Worm (Caenorhabditis elegans) whole organism, L2 larva: ENCODE data around the gene Y32F6B.9.

ENCODE experiments used
- C34F6.9 ChIP-seq: fragments of 150-350 bp; optimal IDR thresholded peaks from 2 replicates; lab custom pipeline; 2014; ENCODE audit warnings: missing biosample characterization, missing genetic modification characterization
- R02D3.7 ChIP-seq: fragments of 150-350 bp; optimal IDR thresholded peaks from 2 replicates; lab custom pipeline; 2014; ENCODE audit warnings: missing biosample characterization, missing genetic modification characterization
- Y55F3AM.14 ChIP-seq: fragments of 200-800 bp; sonication (Bioruptor generic); optimal IDR thresholded peaks from 2 replicates; lab custom pipeline; 2018; ENCODE audit warnings: mild to moderate bottlenecking, missing genetic modification characterization, missing compliant biosample characterization
- ZK546.5 ChIP-seq: sonication (generic microtip); optimal IDR thresholded peaks from 2 replicates; lab custom pipeline; 2017; ENCODE audit warnings: missing biosample characterization, missing genetic modification characterization
- alr-1 ChIP-seq: fragments of 150-350 bp; optimal IDR thresholded peaks from 2 replicates; lab custom pipeline; 2014; ENCODE audit warnings: missing biosample characterization, missing genetic modification characterization
- aly-2 ChIP-seq: fragments of 150-350 bp; optimal IDR thresholded peaks from 2 replicates; lab custom pipeline; 2014; ENCODE audit warnings: missing biosample characterization, missing genetic modification characterization
- ama-1 ChIP-seq: fragments of 150-350 bp; optimal IDR thresholded peaks from 2 replicates; lab custom pipeline; 2018; ENCODE audit warnings: inconsistent platforms
- blmp-1 ChIP-seq: sonication (generic microtip); optimal IDR thresholded peaks from 2 replicates; lab custom pipeline; 2017; ENCODE audit warnings: missing genetic modification characterization, mild to moderate bottlenecking, missing compliant biosample characterization, antibody characterized with exemption, moderate library complexity; ENCODE audit not compliant: insufficient read depth
- ceh-16 ChIP-seq: fragments of 150-350 bp; optimal IDR thresholded peaks from 2 replicates; lab custom pipeline; 2014; ENCODE audit warnings: missing biosample characterization, missing genetic modification characterization
- ceh-82 ChIP-seq: fragments of 150-350 bp; optimal IDR thresholded peaks from 2 replicates; lab custom pipeline; 2014; ENCODE audit warnings: missing biosample characterization, missing genetic modification characterization
- crh-2 ChIP-seq: sonication (generic microtip); optimal IDR thresholded peaks from 2 replicates; lab custom pipeline; 2017; ENCODE audit warnings: missing biosample characterization, missing genetic modification characterization
- dmd-4 ChIP-seq: sonication (generic microtip); optimal IDR thresholded peaks from 2 replicates; lab custom pipeline; 2017; ENCODE audit warnings: missing biosample characterization, missing genetic modification characterization
- egl-27 ChIP-seq: sonication (generic microtip); optimal IDR thresholded peaks from 3 replicates; lab custom pipeline; 2017; ENCODE audit warnings: missing biosample characterization, missing genetic modification reagents, missing genetic modification characterization
- elt-1 ChIP-seq: fragments of 150-350 bp; optimal IDR thresholded peaks from 2 replicates; lab custom pipeline; 2014; ENCODE audit warnings: missing biosample characterization, missing genetic modification characterization
- elt-3 ChIP-seq: sonication (generic microtip); optimal IDR thresholded peaks from 2 replicates; lab custom pipeline; 2017; ENCODE audit warnings: missing biosample characterization, missing genetic modification characterization
- fos-1 ChIP-seq: fragments of 150-350 bp; optimal IDR thresholded peaks from 2 replicates; lab custom pipeline; 2014; ENCODE audit warnings: missing biosample characterization, missing genetic modification characterization
- gmeb-1 ChIP-seq: fragments of 150-350 bp; optimal IDR thresholded peaks from 2 replicates; lab custom pipeline; 2014; ENCODE audit warnings: missing biosample characterization, missing genetic modification characterization
- lin-11 ChIP-seq: fragments of 150-350 bp; sonication (generic microtip); optimal IDR thresholded peaks from 2 replicates; lab custom pipeline; 2014; ENCODE audit warnings: missing biosample characterization, missing genetic modification characterization, inconsistent platforms, mixed read lengths
- lin-39 ChIP-seq: fragments of 150-350 bp; optimal IDR thresholded peaks from 2 replicates; lab custom pipeline; 2014; ENCODE audit warnings: missing biosample characterization, missing genetic modification reagents, missing genetic modification characterization
- lsy-2 ChIP-seq, 2 experiments: fragments of 150-350 bp in 1 of 2; sonication (generic microtip) in 1 of 2; optimal IDR thresholded peaks; 2 replicates each; lab custom pipeline; 2014 to 2017; ENCODE audit warnings: missing biosample characterization in 2 of 2, missing genetic modification characterization in 2 of 2
- mab-5 ChIP-seq: fragments of 150-350 bp; optimal IDR thresholded peaks from 2 replicates; lab custom pipeline; 2014; ENCODE audit warnings: missing biosample characterization, missing genetic modification characterization
- mbf-1 ChIP-seq: sonication (generic microtip); optimal IDR thresholded peaks from 2 replicates; lab custom pipeline; 2017; ENCODE audit warnings: missing biosample characterization, missing genetic modification characterization
- mdl-1 ChIP-seq, 2 experiments: fragments of 150-350 bp in 1 of 2; sonication (generic microtip) in 1 of 2; optimal IDR thresholded peaks; 2 replicates each; lab custom pipeline; 2017; ENCODE audit warnings: missing biosample characterization in 2 of 2, missing genetic modification characterization in 2 of 2
- nhr-10 ChIP-seq: sonication (generic microtip); optimal IDR thresholded peaks from 2 replicates; lab custom pipeline; 2017; ENCODE audit warnings: missing biosample characterization, missing genetic modification characterization
- nhr-11 ChIP-seq: fragments of 150-350 bp; optimal IDR thresholded peaks from 2 replicates; lab custom pipeline; 2014; ENCODE audit warnings: missing biosample characterization, missing genetic modification characterization
- nhr-129 ChIP-seq: fragments of 150-350 bp; optimal IDR thresholded peaks from 2 replicates; lab custom pipeline; 2014; ENCODE audit warnings: missing biosample characterization, missing genetic modification characterization
- nhr-21 ChIP-seq: fragments of 150-350 bp; optimal IDR thresholded peaks from 2 replicates; lab custom pipeline; 2014; ENCODE audit warnings: missing biosample characterization, missing genetic modification characterization
- nhr-237 ChIP-seq: fragments of 150-350 bp; optimal IDR thresholded peaks from 2 replicates; lab custom pipeline; 2014; ENCODE audit warnings: missing biosample characterization, missing genetic modification characterization
- nhr-25 ChIP-seq: fragments of 150-350 bp; sonication (generic microtip); optimal IDR thresholded peaks from 3 replicates; lab custom pipeline; 2014; ENCODE audit warnings: missing biosample characterization, missing genetic modification characterization
- nhr-6 ChIP-seq: fragments of 150-350 bp; optimal IDR thresholded peaks from 2 replicates; lab custom pipeline; 2014; ENCODE audit warnings: missing biosample characterization, missing genetic modification characterization
- nhr-77 ChIP-seq: fragments of 150-350 bp; optimal IDR thresholded peaks from 2 replicates; lab custom pipeline; 2014; ENCODE audit warnings: missing biosample characterization, missing genetic modification characterization
- peb-1 ChIP-seq: fragments of 150-350 bp; optimal IDR thresholded peaks from 2 replicates; lab custom pipeline; 2014; ENCODE audit warnings: missing biosample characterization, missing genetic modification characterization
- sem-4 ChIP-seq: fragments of 150-350 bp; optimal IDR thresholded peaks from 2 replicates; lab custom pipeline; 2014; ENCODE audit warnings: missing biosample characterization, missing genetic modification reagents, missing genetic modification characterization
- skn-1 ChIP-seq: sonication (generic microtip); optimal IDR thresholded peaks from 2 replicates; lab custom pipeline; 2017; ENCODE audit warnings: missing biosample characterization, missing genetic modification characterization
- sma-3 ChIP-seq: sonication (generic microtip); optimal IDR thresholded peaks from 2 replicates; lab custom pipeline; 2016; ENCODE audit warnings: missing genetic modification reagents, missing genetic modification characterization, missing compliant biosample characterization
- sma-9 ChIP-seq, 2 experiments: fragments of 150-350 bp in 1 of 2; sonication (generic microtip) in 1 of 2; optimal IDR thresholded peaks; 2 replicates each; lab custom pipeline; 2014 to 2016; ENCODE audit warnings: missing genetic modification characterization in 2 of 2, mild to moderate bottlenecking in 1 of 2, missing biosample characterization in 1 of 2, missing compliant biosample characterization in 1 of 2, missing genetic modification reagents in 1 of 2, moderate library complexity in 1 of 2
- snpc-4 ChIP-seq: fragments of 150-350 bp; optimal IDR thresholded peaks from 2 replicates; lab custom pipeline; 2014; ENCODE audit warnings: missing biosample characterization, missing genetic modification characterization
- unc-39 ChIP-seq: fragments of 150-350 bp; optimal IDR thresholded peaks from 2 replicates; lab custom pipeline; 2014; ENCODE audit warnings: missing biosample characterization, missing genetic modification characterization
- unc-62 ChIP-seq: fragments of 150-350 bp; optimal IDR thresholded peaks from 2 replicates; lab custom pipeline; 2014; ENCODE audit warnings: missing biosample characterization, missing genetic modification reagents, missing genetic modification characterization
- zag-1 ChIP-seq: fragments of 150-350 bp; optimal IDR thresholded peaks from 2 replicates; lab custom pipeline; 2014; ENCODE audit warnings: missing biosample characterization, missing genetic modification characterization
- ztf-1 ChIP-seq: fragments of 200-800 bp; sonication (Bioruptor generic); conservative IDR thresholded peaks from 2 replicates; pipeline ENCODE4 v1.3.6; 2022; ENCODE audit warnings: missing genetic modification characterization, missing compliant biosample characterization
- ztf-11 ChIP-seq: sonication (generic microtip); optimal IDR thresholded peaks from 2 replicates; lab custom pipeline; 2017; ENCODE audit warnings: missing biosample characterization, missing genetic modification characterization
- ztf-4 ChIP-seq: fragments of 150-350 bp; optimal IDR thresholded peaks from 2 replicates; lab custom pipeline; 2014; ENCODE audit warnings: missing biosample characterization, missing genetic modification characterization

The Y32F6B.9 gene

DNA sequence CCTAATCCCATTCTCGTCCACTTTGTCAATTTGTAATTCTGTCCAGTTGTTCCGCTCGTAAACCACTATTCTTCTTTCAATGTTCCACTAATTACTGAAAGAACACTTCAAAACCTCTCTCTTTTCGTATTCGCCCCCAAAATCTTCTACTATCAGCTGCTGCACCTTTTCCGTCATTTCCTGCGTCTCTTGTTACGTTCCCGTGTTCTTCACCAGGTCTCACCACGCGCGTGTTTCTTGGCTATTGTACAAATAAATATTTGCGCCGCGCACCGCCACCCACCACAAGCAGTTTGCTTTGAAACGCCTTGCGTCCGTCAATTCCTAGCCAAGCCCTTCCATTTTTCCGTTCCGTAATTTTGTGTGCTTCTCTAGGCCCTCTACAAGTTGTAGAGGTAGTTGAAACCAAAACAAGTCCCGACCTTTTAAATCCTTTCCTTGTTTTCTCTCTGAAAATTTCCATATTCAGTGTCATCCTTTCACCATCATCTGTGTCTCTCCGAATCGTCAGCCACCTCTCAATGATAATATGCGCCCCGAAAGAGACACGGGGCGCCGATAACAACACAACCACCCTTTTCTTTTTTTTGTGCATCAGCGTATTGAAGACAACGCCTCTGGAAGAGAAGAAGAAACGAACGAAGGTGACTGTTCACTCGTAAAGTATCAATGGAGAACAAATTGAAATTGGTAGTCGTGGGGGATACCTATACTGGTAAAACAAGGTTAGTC, at the start of gene Y32F6B.9, which contains the start of gene crp-1:
Gene Y32F6B.9 (plus strand): TSS at position 603 of the 732 bp plus-strand sequence.
Gene crp-1 (plus strand): TSS at position 468 of the 732 bp plus-strand sequence.
- TF ChIP-seq peb-1, result no peak
- no peak for TF ChIP-seq lin-39
- TF ChIP-seq Y55F3AM.14, result peak; percentile 32
- peak; percentile 58 for TF ChIP-seq fos-1 (tag; lab: Kevin White, UChicago)

DNA sequence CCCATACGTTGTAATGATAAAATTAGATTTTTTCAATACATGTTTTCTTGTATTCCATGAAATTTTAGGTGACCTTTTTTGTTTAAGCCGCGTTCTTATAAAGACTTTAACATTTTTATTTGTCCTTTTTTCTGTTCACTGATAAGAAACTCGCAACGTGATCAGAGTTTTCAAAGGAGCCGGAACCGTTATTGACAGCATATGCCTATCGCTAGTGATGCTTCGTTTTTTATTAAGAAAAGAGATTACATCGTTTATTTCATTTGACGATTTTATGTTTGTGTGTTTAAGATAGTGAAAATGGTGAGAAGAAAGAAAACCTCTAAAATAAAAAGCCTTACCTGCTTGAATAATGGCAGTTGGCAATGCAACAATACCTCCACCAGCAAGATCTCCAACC, 45.9 kb upstream of the Y32F6B.9 start:
- TF ChIP-seq skn-1 (tag; lab: Kevin White, UChicago) (peak; percentile 20), unc-62 (GFP tag; lab: Kevin White, UChicago) (no peak), zag-1 (no peak), nhr-237 (tag; lab: Kevin White, UChicago) (no peak), sma-3 (GFP tag; lab: Kevin White, UChicago) (no peak), unc-39 (tag; lab: Kevin White, UChicago) (no peak), mbf-1 (no peak), lin-39 (no peak), mdl-1 (tag; optimal IDR thresholded peaks at IDR 0.05; lab: Kevin White, UChicago) (no peak), dmd-4 (tag; lab: Kevin White, UChicago) (no peak), ztf-1 (no peak), aly-2 (no peak), lin-11 (tag; lab: Kevin White, UChicago) (no peak), ceh-16 (tag; lab: Kevin White, UChicago) (no peak), R02D3.7 (tag; lab: Kevin White, UChicago) (no peak), nhr-11 (no peak), sma-9 (GFP tag; optimal IDR thresholded peaks at IDR 0.05; lab: Kevin White, UChicago) (peak; percentile 9), sma-9 (tag; optimal IDR thresholded peaks at IDR 0.05; lab: Kevin White, UChicago) (no peak), snpc-4 (tag; lab: Kevin White, UChicago) (no peak), nhr-10 (tag; lab: Kevin White, UChicago) (no peak), ZK546.5 (tag; lab: Kevin White, UChicago) (no peak), elt-1 (tag; lab: Kevin White, UChicago) (no peak), sem-4 (no peak), nhr-25 (tag; lab: Kevin White, UChicago) (no peak), egl-27 (no peak), blmp-1 (tag; lab: Kevin White, UChicago) (no peak), nhr-129 (no peak), peb-1 (no peak), C34F6.9 (tag; lab: Kevin White, UChicago) (no peak), gmeb-1 (tag; lab: Kevin White, UChicago) (peak; percentile 25), nhr-6 (tag; lab: Kevin White, UChicago) (no peak), crh-2 (tag; lab: Kevin White, UChicago) (peak; percentile 24), ama-1 (lab: Kevin White, UChicago) (no peak), alr-1 (tag; lab: Kevin White, UChicago) (no peak), ztf-4 (tag; lab: Kevin White, UChicago) (no peak), elt-3 (tag; lab: Kevin White, UChicago) (no peak), Y55F3AM.14 (no peak), nhr-77 (tag; lab: Kevin White, UChicago) (no peak), ztf-11 (no peak), fos-1 (tag; lab: Kevin White, UChicago) (peak; percentile 90), mab-5 (tag; lab: Kevin White, UChicago) (no peak), ceh-82 (tag; lab: Kevin White, UChicago) (no peak), lsy-2 (tag; optimal IDR thresholded peaks at IDR 0.05; lab: Kevin White, UChicago) (no peak), nhr-21 (tag; lab: Kevin White, UChicago) (no peak)
